Fruit fly (Drosophila melanogaster) whole organism: Measurements from ENCODE around the gene Kots.

Source experiments
- CG8478 ChIP-seq: fragments of >200 bp; optimal IDR thresholded peaks from 2 replicates; lab custom pipeline; 2018; ENCODE audit warnings: inconsistent platforms
- Dll ChIP-seq: fragments of >200 bp; optimal IDR thresholded peaks from 2 replicates; lab custom pipeline; 2017
- EcR ChIP-seq, 2 experiments: fragments of >200 bp; optimal IDR thresholded peaks; 2 replicates each; lab custom pipeline; 2017; ENCODE audit warnings: missing biosample characterization in 2 of 2, missing genetic modification characterization in 2 of 2, missing genetic modification reagents in 2 of 2
- pan ChIP-seq: fragments of >200 bp; optimal IDR thresholded peaks from 2 replicates; lab custom pipeline; 2017
- psq ChIP-seq: fragments of >200 bp; optimal IDR thresholded peaks from 2 replicates; lab custom pipeline; 2017
- usp ChIP-seq: fragments of >200 bp; optimal IDR thresholded peaks from 2 replicates; lab custom pipeline; 2017; ENCODE audit warnings: missing biosample characterization, missing genetic modification characterization, mixed read lengths

Kots gene

dm6 chr3R:13936309-13936708, 27.7 kb downstream of the Kots start:
- TF ChIP-seq usp (GFP tag; lab: Kevin White, UChicago) (no peak), CG8478 (lab: Kevin White, UChicago) (no peak), EcR (GFP tag; optimal IDR thresholded peaks at IDR 0.05; lab: Kevin White, UChicago) (no peak), pan (lab: Kevin White, UChicago) (no peak), Dll (lab: Kevin White, UChicago) (no peak), psq (lab: Kevin White, UChicago) (no peak)

dm6 chr3R:13934618-13935017, 29.4 kb downstream of the Kots start:
- TF ChIP-seq psq (lab: Kevin White, UChicago) (no peak), usp (GFP tag; lab: Kevin White, UChicago) (no peak), pan (lab: Kevin White, UChicago) (no peak), Dll (lab: Kevin White, UChicago) (no peak), CG8478 (lab: Kevin White, UChicago) (no peak), EcR (GFP tag; optimal IDR thresholded peaks at IDR 0.05; lab: Kevin White, UChicago) (no peak)

dm6 chr3R:13933966-13934365, 30.0 kb downstream of the Kots start:
- TF ChIP-seq pan (lab: Kevin White, UChicago) (no peak), psq (lab: Kevin White, UChicago) (no peak), usp (GFP tag; lab: Kevin White, UChicago) (no peak), CG8478 (lab: Kevin White, UChicago) (no peak), Dll (lab: Kevin White, UChicago) (no peak), EcR (GFP tag; optimal IDR thresholded peaks at IDR 0.05; lab: Kevin White, UChicago) (no peak)

DNA sequence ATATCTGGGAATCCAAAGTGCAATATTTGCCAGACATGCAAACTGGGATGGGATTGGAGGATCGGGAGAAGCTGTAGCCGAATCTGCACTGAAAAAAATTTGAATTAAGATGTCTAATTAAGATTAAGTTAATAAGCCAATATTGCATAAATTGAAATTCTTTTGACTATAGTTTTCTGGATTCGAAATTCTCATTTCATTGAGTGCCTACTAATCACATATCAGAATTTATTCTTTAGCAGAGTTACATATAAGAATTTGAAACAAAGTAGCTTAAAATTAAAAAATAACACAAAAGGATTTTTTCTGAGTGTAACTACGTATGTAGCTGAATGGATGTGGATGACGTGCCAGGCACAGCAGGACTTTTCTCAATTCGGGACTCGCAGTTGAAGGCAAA, 32.2 kb downstream of the Kots start:
- TF ChIP-seq usp (GFP tag; lab: Kevin White, UChicago): no peak
- TF ChIP-seq pan (lab: Kevin White, UChicago): no peak

- TF ChIP-seq pan (lab: Kevin White, UChicago) (no peak), psq (lab: Kevin White, UChicago) (no peak), usp (GFP tag; lab: Kevin White, UChicago) (no peak), EcR (GFP tag; optimal IDR thresholded peaks at IDR 0.05; lab: Kevin White, UChicago) (no peak), Dll (lab: Kevin White, UChicago) (no peak), CG8478 (lab: Kevin White, UChicago) (no peak)
These were observed 33.7 kb downstream of the Kots start for dm6 chr3R:13930252-13930651.

DNA sequence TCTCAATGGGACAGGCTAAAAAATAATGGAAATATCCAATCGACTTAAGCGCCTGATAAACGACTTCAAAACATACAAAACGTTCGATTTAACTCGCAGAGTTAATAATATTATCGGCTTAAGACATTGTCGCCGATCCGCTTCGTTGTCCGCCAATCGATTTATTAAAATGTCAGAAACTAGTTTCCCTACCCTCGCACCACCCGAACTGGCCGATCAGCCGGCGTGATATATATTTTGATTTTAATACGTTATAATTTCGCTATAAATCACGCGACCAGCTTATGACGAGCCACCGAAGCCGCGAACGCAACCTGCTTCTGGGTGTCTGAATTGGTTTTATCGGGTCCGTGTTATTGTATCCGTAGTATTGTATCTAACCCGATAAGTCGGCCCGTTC, 36.4 kb downstream of the Kots start:
- TF ChIP-seq EcR (GFP tag; optimal IDR thresholded peaks at IDR 0.05; lab: Kevin White, UChicago) (no peak), Dll (lab: Kevin White, UChicago) (no peak), CG8478 (lab: Kevin White, UChicago) (no peak), pan (lab: Kevin White, UChicago) (no peak), psq (lab: Kevin White, UChicago) (no peak), usp (GFP tag; lab: Kevin White, UChicago) (no peak)

dm6 chr3R:13923626-13924025, 40.3 kb downstream of the Kots start:
- TF ChIP-seq CG8478 (lab: Kevin White, UChicago): no peak
- no peak for TF ChIP-seq EcR (GFP tag; optimal IDR thresholded peaks at IDR 0.05; lab: Kevin White, UChicago)
- TF ChIP-seq usp (GFP tag; lab: Kevin White, UChicago): no peak
- no peak for TF ChIP-seq Dll (lab: Kevin White, UChicago)
- no peak for TF ChIP-seq psq (lab: Kevin White, UChicago)
- TF ChIP-seq pan (lab: Kevin White, UChicago): no peak

DNA sequence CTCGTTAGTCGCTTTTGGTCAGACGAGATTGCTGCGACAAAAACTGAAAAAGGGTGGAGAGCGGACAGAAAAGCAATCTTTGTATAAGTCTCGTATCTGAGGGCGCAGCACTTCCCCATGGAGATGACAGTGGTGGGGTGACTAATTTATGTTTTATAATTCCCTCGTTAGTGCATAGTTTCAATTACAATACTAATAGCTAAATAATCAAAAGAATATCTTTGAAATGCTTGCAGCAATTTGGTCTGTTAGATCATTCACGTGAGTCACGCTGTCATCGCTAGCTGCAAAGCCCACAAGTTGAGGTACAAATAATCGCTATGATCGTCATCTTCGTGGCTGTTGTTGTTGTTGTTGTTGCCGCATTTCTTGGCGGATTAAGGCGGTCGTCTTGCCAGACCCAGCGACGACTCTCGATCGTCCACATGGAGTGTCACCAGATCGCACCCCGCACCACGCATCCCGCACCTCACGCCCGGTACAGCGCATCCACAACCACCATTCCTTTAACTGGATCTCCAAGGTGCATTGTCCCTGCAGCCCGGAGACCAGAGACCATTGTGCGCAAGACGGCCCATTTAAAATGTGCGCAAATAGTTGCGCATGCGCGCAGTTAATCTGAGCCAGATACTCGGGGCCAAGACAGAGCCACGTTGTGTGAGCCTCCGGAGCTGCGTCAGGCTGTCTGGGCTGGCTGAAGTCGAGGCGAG, 42.0 kb downstream of the Kots start:
- no peak for TF ChIP-seq Dll (lab: Kevin White, UChicago)
- TF ChIP-seq usp (GFP tag; lab: Kevin White, UChicago): no peak
- no peak for TF ChIP-seq pan (lab: Kevin White, UChicago)
- no peak for TF ChIP-seq psq (lab: Kevin White, UChicago)
- no peak for TF ChIP-seq CG8478 (lab: Kevin White, UChicago)
- no peak for TF ChIP-seq EcR (GFP tag; optimal IDR thresholded peaks at IDR 0.05; lab: Kevin White, UChicago)

dm6 chr3R:13918045-13918444, 45.9 kb downstream of the Kots start:
- TF ChIP-seq pan (lab: Kevin White, UChicago) (no peak), Dll (lab: Kevin White, UChicago) (no peak), CG8478 (lab: Kevin White, UChicago) (no peak), usp (GFP tag; lab: Kevin White, UChicago) (no peak)

DNA sequence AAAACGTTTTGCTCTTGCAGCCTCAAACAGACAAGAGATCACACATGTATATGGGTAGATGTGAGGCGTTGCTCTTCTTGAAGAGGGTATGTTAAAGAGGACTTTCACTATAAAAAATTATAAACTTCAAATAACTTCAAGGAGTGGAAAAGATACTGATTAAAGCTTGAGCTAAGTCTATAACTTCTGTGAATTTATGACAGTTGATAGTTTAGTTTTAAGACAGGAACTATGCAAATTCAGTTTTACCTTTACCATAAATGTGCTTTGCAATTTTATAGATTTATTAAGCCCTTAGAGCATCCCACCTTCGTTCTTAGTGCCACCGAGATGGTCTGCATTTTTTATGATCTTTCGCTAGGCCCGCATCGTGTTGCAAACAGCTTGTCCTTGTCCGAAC, 47.4 kb downstream of the Kots start:
- TF ChIP-seq usp (GFP tag; lab: Kevin White, UChicago): no peak
- TF ChIP-seq Dll (lab: Kevin White, UChicago): no peak
- TF ChIP-seq pan (lab: Kevin White, UChicago): no peak
- TF ChIP-seq psq (lab: Kevin White, UChicago): no peak
- TF ChIP-seq EcR (GFP tag; optimal IDR thresholded peaks at IDR 0.05; lab: Kevin White, UChicago): no peak
- no peak for TF ChIP-seq CG8478 (lab: Kevin White, UChicago)

- no peak for TF ChIP-seq usp (GFP tag; lab: Kevin White, UChicago)
- TF ChIP-seq EcR (GFP tag; optimal IDR thresholded peaks at IDR 0.05; lab: Kevin White, UChicago): no peak
- no peak for TF ChIP-seq Dll (lab: Kevin White, UChicago)
- TF ChIP-seq psq (lab: Kevin White, UChicago): no peak
- no peak for TF ChIP-seq CG8478 (lab: Kevin White, UChicago)
- no peak for TF ChIP-seq pan (lab: Kevin White, UChicago)
These were observed 48.3 kb downstream of the Kots start for dm6 chr3R:13915646-13916045.
